Fruit fly (Drosophila melanogaster): Measurements from ENCODE around the gene Dnaaf5.

The Dnaaf5 gene

dm6 chr3R:14353733-14354152 is 7.8 kb downstream of the Dnaaf5 start (continued):
- peak; percentile 78 for TF ChIP-seq unpg (GFP tag; optimal IDR thresholded peaks at IDR 0.05)
- no peak for TF ChIP-seq Sry-δ (GFP tag; optimal IDR thresholded peaks at IDR 0.05)
- TF ChIP-seq stwl (tag; optimal IDR thresholded peaks at IDR 0.05), result no peak
- no peak for TF ChIP-seq amos (GFP tag; IDR thresholded peaks at IDR 0.05; ENCODE audit: partially characterized antibody)
- TF ChIP-seq en (GFP tag; optimal IDR thresholded peaks at IDR 0.05), result no peak
- TF ChIP-seq CG14050 (GFP tag; IDR thresholded peaks at IDR 0.05), result peak; percentile 45
- peak; percentile 86 for TF ChIP-seq Drgx (GFP tag; IDR thresholded peaks at IDR 0.05)
- peak; percentile 54 for TF ChIP-seq ranshi (GFP tag; IDR thresholded peaks at IDR 0.05)
- TF ChIP-seq D (optimal IDR thresholded peaks at IDR 0.05), result no peak
- TF ChIP-seq D (GFP tag; optimal IDR thresholded peaks at IDR 0.05), result peak; percentile 69
- peak; percentile 44 for TF ChIP-seq CG7372 (GFP tag; IDR thresholded peaks at IDR 0.05)
- no peak for TF ChIP-seq br (optimal IDR thresholded peaks at IDR 0.05)
- TF ChIP-seq Atf6 (GFP tag; IDR thresholded peaks at IDR 0.05), result peak; percentile 61
- peak; percentile 48 for TF ChIP-seq Nf-YC (tag; optimal IDR thresholded peaks at IDR 0.05)
- TF ChIP-seq Dfd (GFP tag; optimal IDR thresholded peaks at IDR 0.05), result no peak
- peak; percentile 71 for TF ChIP-seq CG1233 (GFP tag; optimal IDR thresholded peaks at IDR 0.05)
- TF ChIP-seq gcm (GFP tag; optimal IDR thresholded peaks at IDR 0.05), result peak; percentile 62
- no peak for TF ChIP-seq luna (GFP tag; optimal IDR thresholded peaks at IDR 0.05)
- peak; percentile 42; the same call in 1 of the 2 replicates for TF ChIP-seq klu (GFP tag; IDR thresholded peaks at IDR 0.05)
- TF ChIP-seq CG10274 (GFP tag; optimal IDR thresholded peaks at IDR 0.05), result no peak
- TF ChIP-seq CG9876 (GFP tag; optimal IDR thresholded peaks at IDR 0.05), result no peak
- TF ChIP-seq CG3726 (GFP tag; IDR thresholded peaks at IDR 0.05), result no peak
- TF ChIP-seq exex (tag; optimal IDR thresholded peaks at IDR 0.05), result peak; percentile 14
- peak; percentile 21 for TF ChIP-seq twi (tag; optimal IDR thresholded peaks at IDR 0.05)
- peak; percentile 65 for TF ChIP-seq Ssrp (tag; optimal IDR thresholded peaks at IDR 0.05)
- TF ChIP-seq CG4360 (GFP tag; IDR thresholded peaks at IDR 0.05), result no peak
- peak; percentile 91 for TF ChIP-seq CG11504 (tag; optimal IDR thresholded peaks at IDR 0.05)
- no peak for TF ChIP-seq NFAT (GFP tag; IDR thresholded peaks at IDR 0.05)
- TF ChIP-seq sim (GFP tag; IDR thresholded peaks at IDR 0.05), result peak; percentile 18; the same call in 1 of the 2 replicates
- TF ChIP-seq knrl (GFP tag; IDR thresholded peaks at IDR 0.05; ENCODE audit: partially characterized antibody), result no peak
- TF ChIP-seq CG11247 (GFP tag; IDR thresholded peaks at IDR 0.05), result peak; percentile 58; the same call in 1 of the 2 replicates
- peak; percentile 28 for TF ChIP-seq cato (GFP tag; optimal IDR thresholded peaks at IDR 0.05; ENCODE audit: borderline replicate concordance)
- peak; percentile 64 for TF ChIP-seq gsb-n (tag; optimal IDR thresholded peaks at IDR 0.05)
- no peak for TF ChIP-seq Mad (GFP tag; optimal IDR thresholded peaks at IDR 0.05)
- TF ChIP-seq sd (tag; optimal IDR thresholded peaks at IDR 0.05), result peak; percentile 22
- TF ChIP-seq emc (GFP tag; optimal IDR thresholded peaks at IDR 0.05), result no peak
- no peak for TF ChIP-seq otp (GFP tag; IDR thresholded peaks at IDR 0.05)
- TF ChIP-seq Meics (GFP tag; optimal IDR thresholded peaks at IDR 0.05), result peak; percentile 85
- no peak for TF ChIP-seq CG8089 (GFP tag; optimal IDR thresholded peaks at IDR 0.05)
- TF ChIP-seq wek (GFP tag; optimal IDR thresholded peaks at IDR 0.05), result no peak
- TF ChIP-seq Dbx (GFP tag; IDR thresholded peaks at IDR 0.05), result peak; percentile 66; the same call in 2 of the 3 replicates
- TF ChIP-seq Doc3 (GFP tag; IDR thresholded peaks at IDR 0.05; ENCODE audit: partially characterized antibody), result no peak
- no peak for TF ChIP-seq HLH54F (GFP tag; optimal IDR thresholded peaks at IDR 0.05)
- no peak for TF ChIP-seq nerfin-2 (GFP tag; IDR thresholded peaks at IDR 0.05; ENCODE audit: partially characterized antibody)
- TF ChIP-seq CG6813 (GFP tag; optimal IDR thresholded peaks at IDR 0.05), result peak; percentile 70
- no peak; the same call in 2 of the 3 replicates for TF ChIP-seq zfh1 (GFP tag; IDR thresholded peaks at IDR 0.05)
- TF ChIP-seq zen2 (GFP tag; IDR thresholded peaks at IDR 0.05; ENCODE audit: partially characterized antibody), result no peak
- no peak for TF ChIP-seq CG16813 (GFP tag; IDR thresholded peaks at IDR 0.05; ENCODE audit: partially characterized antibody)
- no peak for TF ChIP-seq CG10321 (GFP tag; IDR thresholded peaks at IDR 0.05)
- no peak for TF ChIP-seq ash1 (GFP tag; optimal IDR thresholded peaks at IDR 0.05)
- no peak for TF ChIP-seq HmgD (GFP tag; optimal IDR thresholded peaks at IDR 0.05)
- TF ChIP-seq Fer2 (tag; optimal IDR thresholded peaks at IDR 0.05), result peak; percentile 70
